Worm (Caenorhabditis elegans): ENCODE results near the gene C05C10.3.

C05C10.3 gene

DNA sequence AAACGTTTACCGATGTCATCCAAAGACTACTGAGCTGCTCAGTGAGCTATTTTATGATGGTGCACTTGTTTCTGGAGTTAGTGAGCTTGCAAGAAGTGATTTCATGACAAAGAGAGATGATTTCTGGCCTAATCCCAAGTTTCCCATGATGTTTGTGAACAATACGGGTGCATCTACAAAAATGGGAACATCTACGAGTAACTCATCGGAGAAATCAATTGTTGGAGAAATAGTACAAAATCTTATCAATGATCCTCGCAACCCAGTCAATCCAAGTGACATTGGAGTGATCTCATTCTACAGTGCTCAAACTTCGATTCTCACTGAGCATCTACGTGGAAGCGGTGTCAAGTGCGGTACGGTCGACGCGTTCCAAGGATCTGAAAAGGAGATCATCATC lies 8.2 kb downstream of the C05C10.3 start:
- TF ChIP-seq fos-1 (tag; optimal IDR thresholded peaks at IDR 0.05) (no peak), nhr-42 (GFP tag; IDR thresholded peaks at IDR 0.05) (no peak), aha-1 (tag) (peak; percentile 91)

ce11 chrII:9921622-9922269 lies 14.9 kb downstream of the C05C10.3 start, which contains the start of gene C05C10.2:
C05C10.2 (plus strand) TSS chrII:9922219.
- no peak for TF ChIP-seq nhr-77 (tag; optimal IDR thresholded peaks at IDR 0.05)
- peak; percentile 72 for TF ChIP-seq aha-1 (tag)
- peak in 1 of 2 experiments; percentile 42 for TF ChIP-seq unc-62 (GFP tag; optimal IDR thresholded peaks at IDR 0.05 in 1 of 2)
- TF ChIP-seq unc-62 (tag; optimal IDR thresholded peaks at IDR 0.05): no peak

DNA sequence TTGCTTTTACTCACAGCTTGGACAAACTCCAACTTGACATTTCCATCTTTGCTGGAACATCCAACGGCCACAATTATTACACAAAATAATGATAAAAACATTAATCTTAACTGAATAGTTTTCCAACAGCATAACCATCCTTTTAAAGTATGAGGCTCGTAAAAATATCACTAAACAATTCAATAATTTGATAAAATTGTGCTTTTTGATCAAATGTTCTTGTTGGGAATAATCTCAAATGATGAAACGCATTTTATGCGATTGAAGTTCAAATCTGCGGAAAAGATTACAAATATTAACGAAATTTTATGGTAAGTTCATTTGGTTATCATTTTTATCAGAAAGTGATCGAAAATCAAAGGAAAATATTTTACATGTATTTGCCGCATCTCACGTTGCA lies 16.2 kb downstream of the C05C10.3 start, which contains the start of gene pho-10:
Gene pho-10, minus strand, starts transcription at position 101 of the 400 bp plus-strand sequence.
- TF ChIP-seq daf-8 (GFP tag; IDR thresholded peaks at IDR 0.05) (no peak), nhr-102 (tag; optimal IDR thresholded peaks at IDR 0.05) (no peak), ceh-20 (GFP tag; IDR thresholded peaks at IDR 0.05) (no peak), nhr-237 (tag; optimal IDR thresholded peaks at IDR 0.05) (no peak), fkh-10 (GFP tag; optimal IDR thresholded peaks at IDR 0.05) (no peak), ceh-62 (tag; optimal IDR thresholded peaks at IDR 0.05) (no peak)

ce11 chrII:9917904-9918303 lies 18.8 kb downstream of the C05C10.3 start, which contains the start of gene C05C10.8:
C05C10.8 (minus strand) TSS chrII:9918004.
- TF ChIP-seq D1046.2 (GFP tag; IDR thresholded peaks at IDR 0.05): no peak
- TF ChIP-seq snpc-1.2 (GFP tag; IDR thresholded peaks at IDR 0.05): no peak
- no peak for TF ChIP-seq hlh-30 (tag; optimal IDR thresholded peaks at IDR 0.05; ENCODE audit: insufficient read depth)
- TF ChIP-seq mdl-1 (tag; optimal IDR thresholded peaks at IDR 0.05): no peak
- TF ChIP-seq ztf-11 (tag; optimal IDR thresholded peaks at IDR 0.05): no peak
- TF ChIP-seq nhr-237 (tag; optimal IDR thresholded peaks at IDR 0.05): no peak
- TF ChIP-seq tra-1 (GFP tag; IDR thresholded peaks at IDR 0.05): no peak
- TF ChIP-seq dve-1 (tag; optimal IDR thresholded peaks at IDR 0.05; ENCODE audit: insufficient read depth): no peak
- TF ChIP-seq egl-27 (tag; optimal IDR thresholded peaks at IDR 0.05): no peak
- TF ChIP-seq snpc-4 (tag; optimal IDR thresholded peaks at IDR 0.05): no peak
- TF ChIP-seq ceh-32 (tag; optimal IDR thresholded peaks at IDR 0.05; ENCODE audit: poor library complexity): no peak
- TF ChIP-seq lin-39 (tag; optimal IDR thresholded peaks at IDR 0.05): no peak
- TF ChIP-seq nhr-76 (tag; optimal IDR thresholded peaks at IDR 0.05): no peak
- no peak for TF ChIP-seq hlh-11 (tag; optimal IDR thresholded peaks at IDR 0.05)
- TF ChIP-seq sdz-12 (GFP tag; optimal IDR thresholded peaks at IDR 0.05): no peak
- no peak for TF ChIP-seq zfp-3 (GFP tag; conservative IDR thresholded peaks at IDR 0.05)
- TF ChIP-seq nhr-28 (tag; optimal IDR thresholded peaks at IDR 0.05): no peak
- no peak for TF ChIP-seq F26F4.8 (GFP tag; conservative IDR thresholded peaks at IDR 0.05)
- TF ChIP-seq nhr-111 (GFP tag; optimal IDR thresholded peaks at IDR 0.05): no peak
- TF ChIP-seq ztf-7 (tag; optimal IDR thresholded peaks at IDR 0.05): no peak

ce11 chrII:9916177-9916576 lies 20.5 kb downstream of the C05C10.3 start, which contains the start of gene F26C11.4:
F26C11.4 (minus strand) TSS chrII:9916277.
- TF ChIP-seq vab-7 (GFP tag; IDR thresholded peaks at IDR 0.05): no peak
- TF ChIP-seq ceh-20 (GFP tag; IDR thresholded peaks at IDR 0.05): no peak
- TF ChIP-seq rbr-2 (tag; optimal IDR thresholded peaks at IDR 0.05): no peak
- no peak for TF ChIP-seq F44E2.7 (GFP tag; IDR thresholded peaks at IDR 0.05)
- no peak for TF ChIP-seq lin-29 (GFP tag; IDR thresholded peaks at IDR 0.05)
- no peak for TF ChIP-seq nhr-102 (tag; optimal IDR thresholded peaks at IDR 0.05)
- no peak for TF ChIP-seq saeg-2 (GFP tag; IDR thresholded peaks at IDR 0.05)
- TF ChIP-seq dmd-6 (GFP tag; IDR thresholded peaks at IDR 0.05): no peak
- no peak for TF ChIP-seq attf-4 (tag; optimal IDR thresholded peaks at IDR 0.05)
- no peak for TF ChIP-seq F26F4.8 (GFP tag; conservative IDR thresholded peaks at IDR 0.05)

Measured in whole organism, L4 larva.